Fruit fly (Drosophila melanogaster) whole organism, embryonic: ENCODE results near the gene Grip91.

Experiments
- Ada2b ChIP-seq: fragments of 200-800 bp; sonication (Bioruptor generic); IDR thresholded peaks from 2 replicates; pipeline ENCODE4 v1.3.6; 2022; ENCODE audit warnings: missing biosample characterization, missing genetic modification characterization
- Asciz ChIP-seq: fragments of 200-800 bp; sonication (Bioruptor generic); optimal IDR thresholded peaks from 2 replicates; lab custom pipeline; 2017; ENCODE audit warnings: missing biosample characterization, mild to moderate bottlenecking, missing genetic modification characterization, missing genetic modification reagents
- B-H1 ChIP-seq: fragments of 200-800 bp; sonication (Bioruptor generic); IDR thresholded peaks from 3 replicates; pipeline ENCODE4 v1.3.6; 2022; ENCODE audit warnings: missing biosample characterization, missing genetic modification characterization
- CG10366 ChIP-seq: fragments of 200-800 bp; sonication (Bioruptor generic); IDR thresholded peaks from 2 replicates; pipeline ENCODE4 v1.3.6; 2022; ENCODE audit warnings: missing biosample characterization, missing genetic modification characterization
- CG11398 ChIP-seq: fragments of 200-800 bp; sonication (Bioruptor generic); optimal IDR thresholded peaks from 2 replicates; lab custom pipeline; 2016; ENCODE audit warnings: missing biosample characterization, missing genetic modification characterization
- CG12236 ChIP-seq: fragments of 200-800 bp; sonication (Bioruptor generic); optimal IDR thresholded peaks from 2 replicates; lab custom pipeline; 2016; ENCODE audit warnings: missing biosample characterization, missing genetic modification characterization
- CG14441 ChIP-seq: fragments of 200-800 bp; sonication (Bioruptor generic); IDR thresholded peaks from 2 replicates; pipeline ENCODE4 v1.3.6; 2022; ENCODE audit warnings: missing biosample characterization, missing genetic modification characterization
- CG16813 ChIP-seq: fragments of 200-800 bp; sonication (Bioruptor generic); IDR thresholded peaks from 3 replicates; pipeline ENCODE4 v1.3.6; 2022; ENCODE audit warnings: missing biosample characterization, missing genetic modification characterization; ENCODE audit not compliant: partially characterized antibody
- CG18262 ChIP-seq: fragments of 200-800 bp; optimal IDR thresholded peaks from 3 replicates; lab custom pipeline; 2019; ENCODE audit warnings: missing biosample characterization, mild to moderate bottlenecking, missing genetic modification characterization, moderate library complexity
- CG2875 ChIP-seq: fragments of 200-800 bp; sonication (Bioruptor generic); optimal IDR thresholded peaks from 2 replicates; lab custom pipeline; 2017; ENCODE audit warnings: missing biosample characterization, mild to moderate bottlenecking, missing genetic modification characterization, missing genetic modification reagents
- CG30431 ChIP-seq: fragments of 200-800 bp; sonication (Bioruptor generic); optimal IDR thresholded peaks from 2 replicates; lab custom pipeline; 2017; ENCODE audit warnings: missing biosample characterization, missing genetic modification characterization
- CG32772 ChIP-seq: fragments of 200-800 bp; sonication (Bioruptor generic); IDR thresholded peaks from 2 replicates; pipeline ENCODE4 v1.3.6; 2022; ENCODE audit warnings: missing biosample characterization, missing genetic modification characterization
- CG33213 ChIP-seq: fragments of 200-800 bp; sonication (Bioruptor generic); optimal IDR thresholded peaks from 3 replicates; lab custom pipeline; 2016; ENCODE audit warnings: missing biosample characterization, missing genetic modification characterization
- CG34376 ChIP-seq: fragments of 200-800 bp; sonication (Bioruptor generic); optimal IDR thresholded peaks from 2 replicates; lab custom pipeline; 2018; ENCODE audit warnings: missing biosample characterization, mild to moderate bottlenecking, missing genetic modification characterization
- CG34422 ChIP-seq: fragments of 200-800 bp; sonication (Bioruptor generic); IDR thresholded peaks from 3 replicates; pipeline ENCODE4 v1.3.6; 2022; ENCODE audit warnings: missing biosample characterization, missing genetic modification characterization
- CG43689 ChIP-seq: fragments of 200-800 bp; sonication (Bioruptor generic); IDR thresholded peaks from 2 replicates; pipeline ENCODE4 v1.3.6; 2022; ENCODE audit warnings: missing biosample characterization, missing genetic modification characterization
- CG8478 ChIP-seq: fragments of >200 bp; optimal IDR thresholded peaks from 2 replicates; lab custom pipeline; 2018
- CG9609 ChIP-seq: fragments of 200-800 bp; sonication (Bioruptor generic); optimal IDR thresholded peaks from 3 replicates; lab custom pipeline; 2016; ENCODE audit warnings: missing biosample characterization, missing genetic modification characterization
- CG9876 ChIP-seq: fragments of 200-800 bp; sonication (Bioruptor generic); optimal IDR thresholded peaks from 2 replicates; lab custom pipeline; 2016; ENCODE audit warnings: missing biosample characterization, missing genetic modification characterization
- D19A ChIP-seq: fragments of 200-800 bp; optimal IDR thresholded peaks from 3 replicates; lab custom pipeline; 2019; ENCODE audit warnings: missing biosample characterization, mild to moderate bottlenecking, missing genetic modification characterization, moderate library complexity
- ERR ChIP-seq: fragments of 200-800 bp; sonication (Bioruptor generic); optimal IDR thresholded peaks from 2 replicates; lab custom pipeline; 2016; ENCODE audit warnings: missing biosample characterization, missing genetic modification characterization
- Ets97D ChIP-seq: fragments of 200-800 bp; sonication (Bioruptor generic); optimal IDR thresholded peaks from 3 replicates; lab custom pipeline; 2016; ENCODE audit warnings: missing biosample characterization, missing genetic modification characterization
- HLH3B ChIP-seq: fragments of 200-800 bp; sonication (Bioruptor generic); IDR thresholded peaks from 2 replicates; pipeline ENCODE4 v1.3.6; 2022; ENCODE audit warnings: missing biosample characterization, missing genetic modification characterization
- Hmx ChIP-seq: fragments of 200-800 bp; sonication (Bioruptor generic); optimal IDR thresholded peaks from 2 replicates; lab custom pipeline; 2016; ENCODE audit warnings: missing biosample characterization, missing genetic modification characterization
- Lpt ChIP-seq: fragments of >200 bp; optimal IDR thresholded peaks from 2 replicates; lab custom pipeline; 2018; ENCODE audit warnings: missing biosample characterization, missing genetic modification characterization
- Mes4 ChIP-seq: fragments of 200-800 bp; sonication (Bioruptor generic); optimal IDR thresholded peaks from 2 replicates; lab custom pipeline; 2016; ENCODE audit warnings: missing biosample characterization, missing genetic modification characterization
- NC2α ChIP-seq: fragments of 200-800 bp; sonication (Bioruptor generic); optimal IDR thresholded peaks from 2 replicates; lab custom pipeline; 2016; ENCODE audit warnings: missing biosample characterization, missing genetic modification characterization
- Neu2 ChIP-seq: fragments of 200-800 bp; sonication (Bioruptor generic); optimal IDR thresholded peaks from 3 replicates; lab custom pipeline; 2016; ENCODE audit warnings: missing biosample characterization, missing genetic modification characterization, borderline replicate concordance
- Nf-YC ChIP-seq: fragments of 200-800 bp; optimal IDR thresholded peaks from 3 replicates; lab custom pipeline; 2019; ENCODE audit warnings: missing biosample characterization, mild to moderate bottlenecking, missing genetic modification characterization, moderate library complexity
- Oli ChIP-seq: fragments of 200-800 bp; sonication (Bioruptor generic); optimal IDR thresholded peaks from 2 replicates; lab custom pipeline; 2018; ENCODE audit warnings: missing biosample characterization, mild to moderate bottlenecking, missing genetic modification characterization, moderate library complexity
- Optix ChIP-seq: fragments of 200-800 bp; sonication (Bioruptor generic); IDR thresholded peaks from 3 replicates; pipeline ENCODE4 v1.3.6; 2022; ENCODE audit warnings: missing biosample characterization, missing genetic modification characterization
- Pdp1 ChIP-seq, 2 experiments: fragments of 200-800 bp; sonication (Bioruptor generic); optimal IDR thresholded peaks; 3 replicates each; lab custom pipeline; 2016; ENCODE audit warnings: missing biosample characterization in 2 of 2, missing genetic modification characterization in 2 of 2, mild to moderate bottlenecking in 1 of 2, moderate library complexity in 1 of 2
- Ptx1 ChIP-seq: fragments of 200-800 bp; sonication (Bioruptor generic); IDR thresholded peaks from 2 replicates; pipeline ENCODE4 v1.3.6; 2022; ENCODE audit warnings: missing biosample characterization, missing genetic modification characterization
- Sry-δ ChIP-seq: fragments of 200-800 bp; sonication (Bioruptor generic); optimal IDR thresholded peaks from 2 replicates; lab custom pipeline; 2016; ENCODE audit warnings: missing biosample characterization, missing genetic modification characterization
- Usf ChIP-seq: fragments of 200-800 bp; sonication (Bioruptor generic); optimal IDR thresholded peaks from 2 replicates; lab custom pipeline; 2017; ENCODE audit warnings: missing genotype, missing biosample characterization, missing genetic modification characterization
- aop ChIP-seq: fragments of 200-800 bp; sonication (Bioruptor generic); IDR thresholded peaks from 2 replicates; pipeline ENCODE4 v1.3.6; 2022; ENCODE audit warnings: missing biosample characterization, missing genetic modification characterization
- ase ChIP-seq: fragments of 200-800 bp; sonication (Bioruptor generic); IDR thresholded peaks from 3 replicates; pipeline ENCODE4 v1.3.6; 2022; ENCODE audit warnings: missing biosample characterization, missing genetic modification characterization
- bab2 ChIP-seq: fragments of 200-800 bp; sonication (Bioruptor generic); optimal IDR thresholded peaks from 2 replicates; lab custom pipeline; 2016; ENCODE audit warnings: missing biosample characterization, missing genetic modification characterization
- chn ChIP-seq: fragments of 200-800 bp; sonication (Bioruptor generic); optimal IDR thresholded peaks from 2 replicates; lab custom pipeline; 2016; ENCODE audit warnings: missing biosample characterization, missing genetic modification characterization
- dan ChIP-seq: fragments of 200-800 bp; sonication (Bioruptor generic); IDR thresholded peaks from 2 replicates; pipeline ENCODE4 v1.3.6; 2022; ENCODE audit warnings: missing biosample characterization, missing genetic modification characterization
- dati ChIP-seq: fragments of 200-800 bp; sonication (Bioruptor generic); IDR thresholded peaks from 2 replicates; pipeline ENCODE4 v1.3.6; 2022; ENCODE audit warnings: missing biosample characterization, missing genetic modification characterization
- grau ChIP-seq: fragments of 200-800 bp; optimal IDR thresholded peaks from 3 replicates; lab custom pipeline; 2019; ENCODE audit warnings: missing biosample characterization, mild to moderate bottlenecking, missing genetic modification characterization, moderate library complexity
- gsb-n ChIP-seq: fragments of 200-800 bp; sonication (Bioruptor generic); optimal IDR thresholded peaks from 3 replicates; lab custom pipeline; 2018; ENCODE audit warnings: missing biosample characterization, mild to moderate bottlenecking, missing genetic modification characterization
- gt ChIP-seq: fragments of 200-800 bp; sonication (Bioruptor generic); IDR thresholded peaks from 2 replicates; pipeline ENCODE4 v1.3.6; 2022; ENCODE audit warnings: missing biosample characterization, missing genetic modification characterization
- hb ChIP-seq: fragments of 200-800 bp; sonication (Bioruptor generic); IDR thresholded peaks from 3 replicates; pipeline ENCODE4 v1.3.6; 2022; ENCODE audit warnings: missing biosample characterization, missing genetic modification characterization; ENCODE audit not compliant: partially characterized antibody
- klu ChIP-seq: fragments of 200-800 bp; sonication (Bioruptor generic); IDR thresholded peaks from 2 replicates; pipeline ENCODE4 v1.3.6; 2022; ENCODE audit warnings: missing biosample characterization, missing genetic modification characterization
- nau ChIP-seq: fragments of 200-800 bp; sonication (Bioruptor generic); optimal IDR thresholded peaks from 3 replicates; lab custom pipeline; 2017; ENCODE audit warnings: missing biosample characterization, mild to moderate bottlenecking, missing genetic modification characterization, missing genetic modification reagents
- phol ChIP-seq: fragments of 200-800 bp; sonication (Bioruptor generic); optimal IDR thresholded peaks from 3 replicates; lab custom pipeline; 2018; ENCODE audit warnings: missing biosample characterization, mild to moderate bottlenecking, missing genetic modification characterization, moderate library complexity
- run ChIP-seq: fragments of 200-800 bp; sonication (Bioruptor generic); optimal IDR thresholded peaks from 3 replicates; lab custom pipeline; 2018; ENCODE audit warnings: missing biosample characterization, mild to moderate bottlenecking, missing genetic modification characterization
- seq ChIP-seq: fragments of 200-800 bp; sonication (Bioruptor generic); IDR thresholded peaks from 2 replicates; pipeline ENCODE4 v1.3.6; 2022; ENCODE audit warnings: missing biosample characterization, missing genetic modification characterization
- tna ChIP-seq: fragments of 200-800 bp; sonication (Bioruptor generic); IDR thresholded peaks from 2 replicates; pipeline ENCODE4 v1.3.6; 2022; ENCODE audit warnings: missing biosample characterization, missing genetic modification characterization; ENCODE audit not compliant: partially characterized antibody

Gene Grip91

dm6 chrX:13781739-13782502 is 37.4 kb upstream of the Grip91 start, which contains the start of the genes CtsB and amrt (continued):
- peak; percentile 78 for TF ChIP-seq hb (GFP tag; lab: Robert Waterston, UW)
- peak; percentile 50 for TF ChIP-seq grau
- TF ChIP-seq CG33213 (GFP tag; lab: Kevin White, UChicago): peak; percentile 21
- TF ChIP-seq CG12236: no peak
- TF ChIP-seq Usf (GFP tag; lab: Kevin White, UChicago): peak; percentile 7
- peak; percentile 29 for TF ChIP-seq CG18262
- peak; percentile 86 for TF ChIP-seq phol (tag; lab: Kevin White, UChicago)
- no peak for TF ChIP-seq Optix (GFP tag; lab: Robert Waterston, UW)
- peak; percentile 18 for TF ChIP-seq CG9609 (GFP tag; lab: Kevin White, UChicago)
- TF ChIP-seq CG8478: no peak
- no peak for TF ChIP-seq ase (GFP tag; lab: Robert Waterston, UW)
- no peak for TF ChIP-seq CG2875 (GFP tag; lab: Kevin White, UChicago)
- no peak for TF ChIP-seq klu (GFP tag; lab: Robert Waterston, UW)
- peak; percentile 52 for TF ChIP-seq CG11398 (GFP tag; lab: Kevin White, UChicago)
- TF ChIP-seq Ptx1 (GFP tag; lab: Robert Waterston, UW): 0 out of 2 replicates have a peak, but pooled peaks have one; percentile 51
- TF ChIP-seq dati: no peak
- no peak for TF ChIP-seq HLH3B (GFP tag; lab: Robert Waterston, UW)
- peak; percentile 52 for TF ChIP-seq Nf-YC (tag; lab: Kevin White, UChicago)
- peak; percentile 12 for TF ChIP-seq Oli (tag; lab: Kevin White, UChicago)
- TF ChIP-seq Ada2b (GFP tag; lab: Robert Waterston, UW): no peak
- no peak for TF ChIP-seq dan (GFP tag; lab: Robert Waterston, UW)
- no peak for TF ChIP-seq NC2α (GFP tag; lab: Kevin White, UChicago)
- peak; percentile 20 for TF ChIP-seq CG9876 (GFP tag; lab: Kevin White, UChicago)
- no peak; the same call in 1 of the 2 replicates for TF ChIP-seq CG32772 (GFP tag; lab: Robert Waterston, UW)
- TF ChIP-seq nau (GFP tag; lab: Kevin White, UChicago): no peak
- TF ChIP-seq seq: no peak
- TF ChIP-seq CG10366 (GFP tag; lab: Robert Waterston, UW): peak; percentile 34
- TF ChIP-seq aop (GFP tag; lab: Robert Waterston, UW): no peak
- TF ChIP-seq Asciz (GFP tag; lab: Kevin White, UChicago): no peak
- no peak for TF ChIP-seq gt (GFP tag; lab: Robert Waterston, UW)
- peak; percentile 57 to 61 for TF ChIP-seq Pdp1 (GFP tag; optimal IDR thresholded peaks at IDR 0.05; lab: Kevin White, UChicago)
- no peak; the same call in 1 of the 2 replicates for TF ChIP-seq tna (GFP tag; lab: Robert Waterston, UW)
- TF ChIP-seq gsb-n (tag; lab: Kevin White, UChicago): no peak
- peak; percentile 51 for TF ChIP-seq CG34376 (GFP tag; lab: Kevin White, UChicago)
- peak; percentile 52 for TF ChIP-seq bab2 (GFP tag; lab: Kevin White, UChicago)
- no peak for TF ChIP-seq Lpt (GFP tag; lab: Kevin White, UChicago)
- peak; percentile 93 for TF ChIP-seq Sry-δ (GFP tag; lab: Kevin White, UChicago)
- no peak for TF ChIP-seq run (tag; lab: Kevin White, UChicago)
- no peak for TF ChIP-seq Hmx (GFP tag; lab: Kevin White, UChicago)
- no peak for TF ChIP-seq B-H1 (GFP tag; lab: Robert Waterston, UW)
- TF ChIP-seq Ets97D (GFP tag; lab: Kevin White, UChicago): peak; percentile 56
- 0 out of 3 replicates have a peak, but pooled peaks have one; percentile 18 for TF ChIP-seq CG34422
- TF ChIP-seq CG16813 (GFP tag; lab: Robert Waterston, UW): peak; percentile 91
- TF ChIP-seq CG43689 (GFP tag; lab: Robert Waterston, UW): no peak
- no peak for TF ChIP-seq CG14441 (GFP tag; lab: Robert Waterston, UW)
- no peak for TF ChIP-seq D19A (tag; lab: Kevin White, UChicago)
- no peak for TF ChIP-seq Neu2 (GFP tag; lab: Kevin White, UChicago)
- TF ChIP-seq Mes4 (GFP tag; lab: Kevin White, UChicago): peak; percentile 37
- peak; percentile 31 for TF ChIP-seq chn (GFP tag; lab: Kevin White, UChicago)
- peak; percentile 50 for TF ChIP-seq ERR
- no peak for TF ChIP-seq CG30431 (GFP tag; lab: Kevin White, UChicago)
